Fruit fly (Drosophila melanogaster) whole organism: Measurements from ENCODE around the gene Btk.

Experiments
- CG8478 ChIP-seq: fragments of >200 bp; optimal IDR thresholded peaks from 2 replicates; lab custom pipeline; 2018; ENCODE audit warnings: inconsistent platforms
- Dll ChIP-seq: fragments of >200 bp; optimal IDR thresholded peaks from 2 replicates; lab custom pipeline; 2017
- EcR ChIP-seq, 2 experiments: fragments of >200 bp; optimal IDR thresholded peaks; 2 replicates each; lab custom pipeline; 2017; ENCODE audit warnings: missing biosample characterization in 2 of 2, missing genetic modification characterization in 2 of 2, missing genetic modification reagents in 2 of 2
- pan ChIP-seq: fragments of >200 bp; optimal IDR thresholded peaks from 2 replicates; lab custom pipeline; 2017
- psq ChIP-seq: fragments of >200 bp; optimal IDR thresholded peaks from 2 replicates; lab custom pipeline; 2017
- usp ChIP-seq: fragments of >200 bp; optimal IDR thresholded peaks from 2 replicates; lab custom pipeline; 2017; ENCODE audit warnings: missing biosample characterization, missing genetic modification characterization, mixed read lengths

The Btk gene

dm6 chr2L:8299194-8299811 lies 1.6 kb downstream of the Btk start:
- TF ChIP-seq usp (GFP tag; lab: Kevin White, UChicago), result no peak
- no peak for TF ChIP-seq Dll (lab: Kevin White, UChicago)
- TF ChIP-seq EcR (GFP tag; optimal IDR thresholded peaks at IDR 0.05; lab: Kevin White, UChicago), result no peak
- no peak for TF ChIP-seq psq (lab: Kevin White, UChicago)
- no peak for TF ChIP-seq pan
- TF ChIP-seq CG8478, result no peak

dm6 chr2L:8297070-8297469 lies 3.8 kb downstream of the Btk start:
- TF ChIP-seq CG8478 (no peak), Dll (lab: Kevin White, UChicago) (no peak), EcR (GFP tag; optimal IDR thresholded peaks at IDR 0.05; lab: Kevin White, UChicago) (no peak), usp (GFP tag; lab: Kevin White, UChicago) (no peak), pan (no peak), psq (lab: Kevin White, UChicago) (no peak)

dm6 chr2L:8296395-8296794 lies 4.5 kb downstream of the Btk start:
- TF ChIP-seq pan (no peak), CG8478 (no peak), EcR (GFP tag; optimal IDR thresholded peaks at IDR 0.05; lab: Kevin White, UChicago) (no peak), Dll (lab: Kevin White, UChicago) (no peak), psq (lab: Kevin White, UChicago) (no peak), usp (GFP tag; lab: Kevin White, UChicago) (no peak)

dm6 chr2L:8294043-8294442 lies 6.8 kb downstream of the Btk start:
- TF ChIP-seq EcR (GFP tag; optimal IDR thresholded peaks at IDR 0.05; lab: Kevin White, UChicago) (no peak), CG8478 (no peak), pan (no peak), psq (lab: Kevin White, UChicago) (no peak), usp (GFP tag; lab: Kevin White, UChicago) (no peak), Dll (lab: Kevin White, UChicago) (no peak)

- no peak for TF ChIP-seq EcR (GFP tag; optimal IDR thresholded peaks at IDR 0.05; lab: Kevin White, UChicago)
- no peak for TF ChIP-seq usp (GFP tag; lab: Kevin White, UChicago)
- TF ChIP-seq CG8478, result no peak
- TF ChIP-seq psq (lab: Kevin White, UChicago), result no peak
- TF ChIP-seq Dll (lab: Kevin White, UChicago), result no peak
Measured at dm6 chr2L:8293449-8293848, 7.4 kb downstream of the Btk start.

dm6 chr2L:8292159-8292887 lies 8.6 kb downstream of the Btk start:
- TF ChIP-seq usp (GFP tag; lab: Kevin White, UChicago) (no peak), pan (no peak), EcR (GFP tag; optimal IDR thresholded peaks at IDR 0.05; lab: Kevin White, UChicago) (no peak), Dll (lab: Kevin White, UChicago) (no peak), CG8478 (no peak), psq (lab: Kevin White, UChicago) (no peak)

dm6 chr2L:8290653-8291233 lies 10.1 kb downstream of the Btk start:
- TF ChIP-seq CG8478 (no peak), usp (GFP tag; lab: Kevin White, UChicago) (no peak), psq (lab: Kevin White, UChicago) (no peak), pan (no peak), EcR (GFP tag; optimal IDR thresholded peaks at IDR 0.05; lab: Kevin White, UChicago) (no peak), Dll (lab: Kevin White, UChicago) (no peak)

- no peak for TF ChIP-seq pan
- TF ChIP-seq CG8478, result no peak
- TF ChIP-seq psq (lab: Kevin White, UChicago), result no peak
- TF ChIP-seq Dll (lab: Kevin White, UChicago), result no peak
- no peak for TF ChIP-seq EcR (GFP tag; optimal IDR thresholded peaks at IDR 0.05; lab: Kevin White, UChicago)
- no peak for TF ChIP-seq usp (GFP tag; lab: Kevin White, UChicago)
Measured at dm6 chr2L:8290092-8290424, 10.8 kb downstream of the Btk start.

dm6 chr2L:8289352-8290091 lies 11.4 kb downstream of the Btk start:
- TF ChIP-seq CG8478, result no peak

- TF ChIP-seq pan (no peak), psq (lab: Kevin White, UChicago) (no peak), EcR (GFP tag; optimal IDR thresholded peaks at IDR 0.05; lab: Kevin White, UChicago) (no peak), Dll (lab: Kevin White, UChicago) (no peak), CG8478 (no peak), usp (GFP tag; lab: Kevin White, UChicago) (no peak)
Measured at dm6 chr2L:8288087-8288486, 12.8 kb downstream of the Btk start.

- TF ChIP-seq Dll (lab: Kevin White, UChicago) (no peak), psq (lab: Kevin White, UChicago) (no peak), usp (GFP tag; lab: Kevin White, UChicago) (no peak), pan (no peak), EcR (GFP tag; optimal IDR thresholded peaks at IDR 0.05; lab: Kevin White, UChicago) (peak in 1 of 2 experiments; percentile 48)
Measured at dm6 chr2L:8286595-8286994, 14.3 kb downstream of the Btk start.
